Worm (Caenorhabditis elegans): ENCODE results near the gene klf-2.
A peak's percentile ranks its signal among the peaks of the same experiment; 100 is the strongest.

Gene klf-2

DNA sequence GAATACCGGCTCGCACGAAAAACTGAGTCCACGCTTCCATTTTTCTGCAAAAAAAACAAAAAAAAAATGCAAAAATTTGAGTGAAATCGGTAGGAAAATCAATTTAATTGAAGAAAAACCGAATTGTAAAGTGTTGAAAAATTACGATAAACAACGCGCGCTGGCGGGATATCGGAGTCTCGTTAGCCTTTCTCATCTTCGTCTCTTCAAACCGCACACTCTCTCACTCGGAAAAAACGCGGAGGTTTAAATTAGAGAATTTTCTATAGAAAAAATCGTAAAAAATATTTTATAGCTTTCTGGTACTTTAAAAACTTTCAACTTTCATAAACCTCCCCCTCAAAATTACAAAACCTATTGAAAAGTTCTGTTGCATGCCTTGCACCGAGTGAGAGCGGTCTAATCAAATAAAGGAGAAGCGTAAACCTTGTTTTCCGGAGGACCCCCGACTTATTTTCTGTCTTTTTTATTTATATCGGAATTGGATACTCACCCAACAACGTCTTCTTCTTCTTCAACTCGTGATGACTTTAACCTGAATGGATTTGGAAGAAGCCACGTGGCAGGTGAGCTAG is 18.6 kb downstream of the klf-2 start, which contains the start of the genes F53F8.5 and F53F8.6:
Gene F53F8.5, minus strand, starts transcription at position 52 of the 575 bp plus-strand sequence.
Gene F53F8.6, plus strand, starts transcription at position 230 of the 575 bp plus-strand sequence.
- TF ChIP-seq pag-3 (tag; optimal IDR thresholded peaks at IDR 0.05; ENCODE audit: borderline replicate concordance, insufficient read depth) (no peak), nhr-19 (GFP tag; conservative IDR thresholded peaks at IDR 0.05) (peak; percentile 62), lin-14 (GFP tag; optimal IDR thresholded peaks at IDR 0.05) (peak; percentile 55), hlh-17 (GFP tag; optimal IDR thresholded peaks at IDR 0.05; ENCODE audit: borderline replicate concordance) (no peak), aly-2 (tag; optimal IDR thresholded peaks at IDR 0.05) (no peak), lin-39 (tag; optimal IDR thresholded peaks at IDR 0.05) (peak; percentile 72), elt-2 (tag; optimal IDR thresholded peaks at IDR 0.05) (no peak), aha-1 (tag; optimal IDR thresholded peaks at IDR 0.05) (no peak), hpl-2 (GFP tag; optimal IDR thresholded peaks at IDR 0.05) (no peak), zip-4 (GFP tag; optimal IDR thresholded peaks at IDR 0.05) (no peak), swsn-7 (tag; optimal IDR thresholded peaks at IDR 0.05) (peak; percentile 67), pax-3 (tag; optimal IDR thresholded peaks at IDR 0.05) (no peak), zag-1 (tag; optimal IDR thresholded peaks at IDR 0.05) (no peak), mep-1 (tag; optimal IDR thresholded peaks at IDR 0.05) (peak; percentile 62), alr-1 (tag; optimal IDR thresholded peaks at IDR 0.05; ENCODE audit: borderline replicate concordance) (no peak), nhr-20 (tag; optimal IDR thresholded peaks at IDR 0.05) (peak; percentile 58), nhr-237 (tag; optimal IDR thresholded peaks at IDR 0.05) (no peak), C16A3.4 (tag; optimal IDR thresholded peaks at IDR 0.05) (peak; percentile 11), ceh-90 (tag; optimal IDR thresholded peaks at IDR 0.05) (no peak), fkh-8 (tag; optimal IDR thresholded peaks at IDR 0.05) (no peak), hlh-4 (tag; optimal IDR thresholded peaks at IDR 0.05) (no peak), isw-1 (GFP tag; IDR thresholded peaks at IDR 0.05) (peak; percentile 63), unc-62 (GFP tag; optimal IDR thresholded peaks at IDR 0.05) (no peak), ets-5 (GFP tag; IDR thresholded peaks at IDR 0.05) (no peak), nhr-12 (tag; optimal IDR thresholded peaks at IDR 0.05) (no peak), nhr-71 (tag; optimal IDR thresholded peaks at IDR 0.05) (peak; percentile 82), sox-4 (tag; optimal IDR thresholded peaks at IDR 0.05) (no peak), sptf-1 (tag; optimal IDR thresholded peaks at IDR 0.05) (no peak), fkh-4 (tag; optimal IDR thresholded peaks at IDR 0.05; ENCODE audit: borderline replicate concordance) (no peak), sup-37 (GFP tag; optimal IDR thresholded peaks at IDR 0.05) (no peak), snpc-4 (tag; optimal IDR thresholded peaks at IDR 0.05) (peak; percentile 49), jun-1 (tag; optimal IDR thresholded peaks at IDR 0.05) (no peak), ztf-4 (tag; optimal IDR thresholded peaks at IDR 0.05) (no peak), mdl-1 (tag; optimal IDR thresholded peaks at IDR 0.05) (peak in 1 of 2 experiments; percentile 50), mab-9 (GFP tag; IDR thresholded peaks at IDR 0.05) (no peak), skn-1 (tag; optimal IDR thresholded peaks at IDR 0.05) (peak; percentile 60), snu-23 (GFP tag; optimal IDR thresholded peaks at IDR 0.05) (peak; percentile 69), nhr-11 (tag; optimal IDR thresholded peaks at IDR 0.05) (peak; percentile 21), ceh-88 (GFP tag; IDR thresholded peaks at IDR 0.05) (no peak), nhr-84 (tag; optimal IDR thresholded peaks at IDR 0.05) (no peak), dsc-1 (tag; optimal IDR thresholded peaks at IDR 0.05) (peak; percentile 62), pqm-1 (tag; optimal IDR thresholded peaks at IDR 0.05) (no peak), dpl-1 (GFP tag; optimal IDR thresholded peaks at IDR 0.05) (peak; percentile 87 to 91 (median 91)), blmp-1 (tag; optimal IDR thresholded peaks at IDR 0.05) (peak; percentile 28), egl-27 (tag; optimal IDR thresholded peaks at IDR 0.05) (no peak), elt-3 (tag; optimal IDR thresholded peaks at IDR 0.05) (no peak), ces-1 (GFP tag; optimal IDR thresholded peaks at IDR 0.05) (no peak), egl-13 (tag; optimal IDR thresholded peaks at IDR 0.05) (no peak), unc-130 (tag; optimal IDR thresholded peaks at IDR 0.05) (peak; percentile 44), lin-35 (GFP tag; optimal IDR thresholded peaks at IDR 0.05) (peak; percentile 90 to 95), unc-98 (GFP tag; IDR thresholded peaks at IDR 0.05) (no peak), lsy-2 (tag; optimal IDR thresholded peaks at IDR 0.05) (peak; percentile 77 to 80)
